Worm (Caenorhabditis elegans) whole organism, L4 larva: ENCODE results near the gene nhr-246.
"Not testable (repeated sequence)": the region's sequence is repeated elsewhere in the genome, so short reads cannot be mapped to it uniquely, and the experiment has no call there.

ENCODE experiments used
- aha-1 ChIP-seq: fragments of 150-350 bp; peaks from one replicate; lab custom pipeline; 2014; ENCODE audit warnings: missing biosample characterization, missing genetic modification characterization
- lin-15B ChIP-seq: fragments of 150-350 bp; sonication (generic microtip); optimal IDR thresholded peaks from 3 replicates; lab custom pipeline; 2014; ENCODE audit warnings: missing biosample characterization, missing genetic modification characterization
- lsy-2 ChIP-seq, 2 experiments: fragments of 150-350 bp in 1 of 2; sonication (generic microtip) in 1 of 2; optimal IDR thresholded peaks; 2 replicates each; lab custom pipeline; 2014 to 2017; ENCODE audit warnings: missing biosample characterization in 2 of 2, missing genetic modification characterization in 2 of 2
- mdl-1 ChIP-seq, 2 experiments: fragments of 150-350 bp in 1 of 2; sonication (generic microtip) in 1 of 2; optimal IDR thresholded peaks; 2 replicates each; lab custom pipeline; 2014 to 2017; ENCODE audit warnings: missing biosample characterization in 2 of 2, missing genetic modification characterization in 2 of 2
- nhr-237 ChIP-seq: sonication (generic microtip); optimal IDR thresholded peaks from 2 replicates; lab custom pipeline; 2017; ENCODE audit warnings: missing biosample characterization, missing genetic modification characterization
- nhr-76 ChIP-seq: fragments of 150-350 bp; optimal IDR thresholded peaks from 2 replicates; lab custom pipeline; 2014; ENCODE audit warnings: missing biosample characterization, missing genetic modification characterization
- unc-130 ChIP-seq: sonication (generic microtip); optimal IDR thresholded peaks from 2 replicates; lab custom pipeline; 2016; ENCODE audit warnings: missing genetic modification reagents, missing genetic modification characterization, missing compliant biosample characterization
- unc-62 ChIP-seq, 3 experiments: fragments of 150-350 bp in 1 of 3; sonication (generic microtip); optimal IDR thresholded peaks in 2 of 3; peaks in 1 of 3; 1 replicate in 1 of 3; 2 replicates in 2 of 3; lab custom pipeline; 2014 to 2017; ENCODE audit warnings: missing biosample characterization in 3 of 3, missing genetic modification characterization in 3 of 3, missing genetic modification reagents in 3 of 3, missing genotype in 1 of 3

DNA sequence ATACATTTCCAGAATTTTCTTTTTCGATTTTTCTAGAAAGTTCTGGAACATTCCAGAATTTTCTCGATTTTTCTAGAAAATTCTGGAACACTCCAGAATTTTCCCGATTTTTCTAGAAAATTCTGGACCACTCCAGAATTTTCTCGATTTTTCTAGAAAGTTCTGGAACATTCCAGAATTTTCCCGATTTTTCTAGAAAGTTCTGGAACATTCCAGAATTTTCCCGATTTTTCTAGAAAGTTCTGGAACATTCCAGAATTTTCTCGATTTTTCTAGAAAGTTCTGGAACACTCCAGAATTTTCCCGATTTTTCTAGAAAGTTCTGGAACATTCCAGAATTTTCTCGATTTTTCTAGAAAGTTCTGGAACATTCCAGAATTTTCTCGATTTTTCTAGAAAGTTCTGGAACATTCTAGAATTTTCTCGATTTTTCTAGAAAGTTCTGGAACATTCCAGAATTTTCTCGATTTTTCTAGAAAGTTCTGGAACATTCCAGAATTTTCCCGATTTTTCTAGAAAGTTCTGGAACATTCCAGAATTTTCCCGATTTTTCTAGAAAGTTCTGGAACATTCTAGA, 4.6 kb downstream of the nhr-246 start:
- not testable (repeated sequence) for TF ChIP-seq unc-62 (GFP tag; optimal IDR thresholded peaks at IDR 0.05 in 1 of 2; lab: Kevin White, UChicago); unc-62 (tag; optimal IDR thresholded peaks at IDR 0.05; lab: Kevin White, UChicago); lin-15B; lsy-2 (tag; optimal IDR thresholded peaks at IDR 0.05; lab: Kevin White, UChicago); aha-1; mdl-1 (tag; optimal IDR thresholded peaks at IDR 0.05; lab: Kevin White, UChicago); nhr-237 (tag; lab: Kevin White, UChicago); unc-130; nhr-76 (tag; lab: Kevin White, UChicago)
